Comparison of ENCODE assay signal across 3 worm cellular contexts in the genomic region with DNA sequence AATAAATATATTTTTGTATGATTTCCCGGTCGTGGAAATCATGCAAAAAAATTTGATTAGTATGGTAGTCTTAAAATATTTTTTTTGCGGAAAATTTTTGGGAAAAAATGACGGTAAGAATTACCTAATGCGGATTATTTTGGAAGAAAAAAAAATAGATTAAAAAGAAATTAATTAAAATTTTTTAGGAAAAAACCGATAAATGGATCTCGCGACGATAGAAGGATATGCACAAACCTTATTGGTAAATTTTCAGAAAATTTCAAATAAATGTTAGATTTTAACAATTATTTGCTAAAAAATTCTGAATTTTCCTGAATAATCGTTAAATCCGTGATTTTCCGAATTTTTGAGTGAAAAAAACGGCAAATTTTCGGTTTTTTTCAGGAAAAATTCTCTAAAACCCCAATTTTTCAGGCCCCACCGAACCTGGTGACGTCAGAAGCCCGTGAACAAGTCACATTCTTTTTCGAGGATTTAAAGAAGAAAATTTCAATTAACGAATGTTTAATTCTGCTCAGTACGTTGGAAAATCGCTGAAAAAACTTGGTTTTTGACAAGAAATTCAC.
TF ChIP-seq lines count a peak whose summit lies in the region.

A gene (plus strand): TSS at position 189 of the 569 bp plus-strand sequence.

TF ChIP-seq in whole organism, L3 larva, 47 proteins besides CTCF, POLR2A, EP300 and RAD21:
- TF ChIP-seq unc-39 (tag; optimal IDR thresholded peaks at IDR 0.05; lab: Kevin White, UChicago), result no peak
- no peak for TF ChIP-seq ceh-16 (tag; optimal IDR thresholded peaks at IDR 0.05; lab: Kevin White, UChicago)
- peak; percentile 27 for TF ChIP-seq aly-2 (tag; optimal IDR thresholded peaks at IDR 0.05; lab: Kevin White, UChicago)
- no peak for TF ChIP-seq egl-27 (tag; optimal IDR thresholded peaks at IDR 0.05; lab: Kevin White, UChicago)
- no peak for TF ChIP-seq nhr-237 (tag; optimal IDR thresholded peaks at IDR 0.05; lab: Kevin White, UChicago)
- peak; percentile 10 for TF ChIP-seq elt-2 (tag; optimal IDR thresholded peaks at IDR 0.05; lab: Kevin White, UChicago)

TF ChIP-seq in whole organism, L4 larva, 104 proteins besides CTCF, POLR2A, EP300 and RAD21:
- TF ChIP-seq nhr-102 (tag; optimal IDR thresholded peaks at IDR 0.05; lab: Kevin White, UChicago) (peak; percentile 30), lsy-2 (tag; optimal IDR thresholded peaks at IDR 0.05; lab: Kevin White, UChicago) (peak in 1 of 2 experiments; percentile 42), ztf-11 (tag; optimal IDR thresholded peaks at IDR 0.05; lab: Kevin White, UChicago) (no peak), lin-39 (tag; optimal IDR thresholded peaks at IDR 0.05; lab: Kevin White, UChicago) (no peak), vab-7 (GFP tag; IDR thresholded peaks at IDR 0.05; lab: Robert Waterston, UW) (0 out of 2 replicates have a peak, but pooled peaks have one; percentile 12), fos-1 (tag; optimal IDR thresholded peaks at IDR 0.05; lab: Kevin White, UChicago) (no peak), lir-3 (tag; optimal IDR thresholded peaks at IDR 0.05; lab: Kevin White, UChicago) (no peak), tag-97 (GFP tag; IDR thresholded peaks at IDR 0.05; lab: Robert Waterston, UW) (no peak), zfp-3 (GFP tag; conservative IDR thresholded peaks at IDR 0.05; lab: Robert Waterston, UW) (0 out of 2 replicates have a peak, but pooled peaks have one; percentile 70), mep-1 (tag; optimal IDR thresholded peaks at IDR 0.05; lab: Kevin White, UChicago) (peak; percentile 32), pha-4 (GFP tag; IDR thresholded peaks at IDR 0.05; lab: Robert Waterston, UW) (peak; percentile 13; the same call in 1 of the 2 replicates), pha-4 (tag; optimal IDR thresholded peaks at IDR 0.05; lab: Kevin White, UChicago) (no peak), unc-62 (GFP tag; optimal IDR thresholded peaks at IDR 0.05 in 1 of 2; lab: Kevin White, UChicago) (no peak), unc-62 (tag; optimal IDR thresholded peaks at IDR 0.05; lab: Kevin White, UChicago) (no peak), daf-12 (tag; optimal IDR thresholded peaks at IDR 0.05; lab: Kevin White, UChicago) (no peak), aha-1 (tag; lab: Kevin White, UChicago) (peak; percentile 10), ctbp-1 (GFP tag; IDR thresholded peaks at IDR 0.05; lab: Robert Waterston, UW) (0 out of 2 replicates have a peak, but pooled peaks have one; percentile 36), T26A8.4 (GFP tag; IDR thresholded peaks at IDR 0.05; lab: Robert Waterston, UW) (peak; percentile 30; the same call in 1 of the 2 replicates), Y5F2A.4 (GFP tag; optimal IDR thresholded peaks at IDR 0.05; lab: Kevin White, UChicago) (no peak), lin-38 (GFP tag; IDR thresholded peaks at IDR 0.05; lab: Robert Waterston, UW) (peak; percentile 55)

TF ChIP-seq in whole organism, young adult, 124 proteins besides CTCF, POLR2A, EP300 and RAD21 (continues in another document):
- no peak for TF ChIP-seq aptf-2 (GFP tag; conservative IDR thresholded peaks at IDR 0.05; lab: Robert Waterston, UW)
- TF ChIP-seq aptf-3 (GFP tag; IDR thresholded peaks at IDR 0.05; lab: Robert Waterston, UW), result no peak
- TF ChIP-seq mel-28 (tag; optimal IDR thresholded peaks at IDR 0.05; lab: Kevin White, UChicago; ENCODE audit: borderline replicate concordance), result no peak
- TF ChIP-seq B0261.1 (tag; optimal IDR thresholded peaks at IDR 0.05; lab: Kevin White, UChicago), result no peak
- TF ChIP-seq ets-4 (GFP tag; optimal IDR thresholded peaks at IDR 0.05; lab: Kevin White, UChicago), result no peak
- no peak for TF ChIP-seq hmg-20 (GFP tag; IDR thresholded peaks at IDR 0.05; lab: Robert Waterston, UW)
- TF ChIP-seq hlh-12 (tag; optimal IDR thresholded peaks at IDR 0.05; lab: Kevin White, UChicago), result no peak
- no peak for TF ChIP-seq tlf-1 (GFP tag; optimal IDR thresholded peaks at IDR 0.05; lab: Kevin White, UChicago)
- TF ChIP-seq nhr-179 (tag; optimal IDR thresholded peaks at IDR 0.05; lab: Kevin White, UChicago), result no peak
- no peak for TF ChIP-seq nhr-27 (tag; optimal IDR thresholded peaks at IDR 0.05; lab: Kevin White, UChicago)
- TF ChIP-seq B0019.2 (GFP tag; conservative IDR thresholded peaks at IDR 0.05; lab: Robert Waterston, UW), result no peak
- no peak for TF ChIP-seq madf-3 (GFP tag; IDR thresholded peaks at IDR 0.05; lab: Robert Waterston, UW)
- TF ChIP-seq ceh-27 (GFP tag; optimal IDR thresholded peaks at IDR 0.05; lab: Kevin White, UChicago), result no peak
- no peak for TF ChIP-seq rcor-1 (GFP tag; IDR thresholded peaks at IDR 0.05; lab: Robert Waterston, UW)
- no peak for TF ChIP-seq sptf-2 (GFP tag; optimal IDR thresholded peaks at IDR 0.05; lab: Kevin White, UChicago)
- no peak for TF ChIP-seq attf-3 (GFP tag; conservative IDR thresholded peaks at IDR 0.05; lab: Robert Waterston, UW)
- TF ChIP-seq tbp1 (GFP tag; optimal IDR thresholded peaks at IDR 0.05; lab: Kevin White, UChicago), result peak; percentile 12
- TF ChIP-seq hlh-26 (GFP tag; conservative IDR thresholded peaks at IDR 0.05; lab: Robert Waterston, UW), result no peak
- no peak for TF ChIP-seq F23B12.7 (tag; optimal IDR thresholded peaks at IDR 0.05; lab: Kevin White, UChicago; ENCODE audit: insufficient read depth)
- TF ChIP-seq C06A6.2 (GFP tag; conservative IDR thresholded peaks at IDR 0.05; lab: Robert Waterston, UW), result no peak
- TF ChIP-seq lin-35 (GFP tag; optimal IDR thresholded peaks at IDR 0.05; lab: Kevin White, UChicago), result peak in 1 of 3 experiments; percentile 12
- TF ChIP-seq let-607 (tag; optimal IDR thresholded peaks at IDR 0.05; lab: Kevin White, UChicago), result peak in 1 of 2 experiments; percentile 26
- TF ChIP-seq him-1 (tag; optimal IDR thresholded peaks at IDR 0.05; lab: Kevin White, UChicago), result no peak
- TF ChIP-seq ccch-3 (GFP tag; optimal IDR thresholded peaks at IDR 0.05; lab: Kevin White, UChicago), result no peak
- TF ChIP-seq fkh-3 (tag; optimal IDR thresholded peaks at IDR 0.05; lab: Kevin White, UChicago), result peak; percentile 45
- TF ChIP-seq athp-1 (tag; optimal IDR thresholded peaks at IDR 0.05; lab: Kevin White, UChicago), result peak; percentile 12
- no peak for TF ChIP-seq ztf-25 (GFP tag; IDR thresholded peaks at IDR 0.05; lab: Robert Waterston, UW)
- TF ChIP-seq ztf-22 (GFP tag; optimal IDR thresholded peaks at IDR 0.05; lab: Kevin White, UChicago), result no peak
- no peak for TF ChIP-seq F39B2.1 (GFP tag; IDR thresholded peaks at IDR 0.05; lab: Robert Waterston, UW)
- no peak for TF ChIP-seq egrh-3 (GFP tag; IDR thresholded peaks at IDR 0.05; lab: Robert Waterston, UW)
- TF ChIP-seq Y53G8AR.9 (GFP tag; conservative IDR thresholded peaks at IDR 0.05; lab: Robert Waterston, UW), result peak; percentile 67; the same call in 1 of the 2 replicates
- TF ChIP-seq chd-7 (tag; optimal IDR thresholded peaks at IDR 0.05; lab: Kevin White, UChicago), result no peak
- TF ChIP-seq T26A5.8 (tag; optimal IDR thresholded peaks at IDR 0.05; lab: Kevin White, UChicago), result no peak
- no peak for TF ChIP-seq hmg-1.2 (GFP tag; IDR thresholded peaks at IDR 0.05; lab: Robert Waterston, UW)
- no peak for TF ChIP-seq tbx-9 (tag; optimal IDR thresholded peaks at IDR 0.05; lab: Kevin White, UChicago; ENCODE audit: borderline replicate concordance)
- TF ChIP-seq sdz-38 (tag; optimal IDR thresholded peaks at IDR 0.05; lab: Kevin White, UChicago), result no peak
- TF ChIP-seq egl-44 (GFP tag; IDR thresholded peaks at IDR 0.05; lab: Robert Waterston, UW), result no peak
- peak; percentile 43 for TF ChIP-seq hrde-1 (tag; optimal IDR thresholded peaks at IDR 0.05; lab: Kevin White, UChicago; ENCODE audit: borderline replicate concordance)
- TF ChIP-seq ceh-79 (tag; optimal IDR thresholded peaks at IDR 0.05; lab: Kevin White, UChicago), result no peak
- no peak for TF ChIP-seq madf-10 (tag; optimal IDR thresholded peaks at IDR 0.05; lab: Kevin White, UChicago)
- no peak for TF ChIP-seq lir-1 (GFP tag; conservative IDR thresholded peaks at IDR 0.05; lab: Robert Waterston, UW)
- TF ChIP-seq gei-17 (GFP tag; optimal IDR thresholded peaks at IDR 0.05; lab: Kevin White, UChicago), result no peak
- no peak; the same call in 1 of the 2 replicates for TF ChIP-seq nfyb-1 (GFP tag; IDR thresholded peaks at IDR 0.05; lab: Robert Waterston, UW)
- no peak for TF ChIP-seq Y67H2A.10 (GFP tag; conservative IDR thresholded peaks at IDR 0.05; lab: Robert Waterston, UW)
- no peak for TF ChIP-seq pha-4 (tag; optimal IDR thresholded peaks at IDR 0.05; lab: Kevin White, UChicago)
- TF ChIP-seq lag-1 (GFP tag; IDR thresholded peaks at IDR 0.05; lab: Robert Waterston, UW), result no peak
- TF ChIP-seq snpc-1.1 (tag; optimal IDR thresholded peaks at IDR 0.05; lab: Kevin White, UChicago; ENCODE audit: insufficient read depth), result no peak
- peak; percentile 18 for TF ChIP-seq lin-40 (tag; optimal IDR thresholded peaks at IDR 0.05; lab: Kevin White, UChicago)
- TF ChIP-seq ZK185.1 (tag; optimal IDR thresholded peaks at IDR 0.05; lab: Kevin White, UChicago; ENCODE audit: poor library complexity, severe bottlenecking), result no peak
- peak; percentile 33 for TF ChIP-seq atf-7 (tag; optimal IDR thresholded peaks at IDR 0.05; lab: Kevin White, UChicago)
- TF ChIP-seq efl-1 (GFP tag; optimal IDR thresholded peaks at IDR 0.05; lab: Kevin White, UChicago), result no peak
- no peak for TF ChIP-seq ztf-28 (GFP tag; IDR thresholded peaks at IDR 0.05; lab: Robert Waterston, UW)
- no peak for TF ChIP-seq attf-5 (GFP tag; optimal IDR thresholded peaks at IDR 0.05; lab: Kevin White, UChicago)
- TF ChIP-seq F37B4.10 (GFP tag; IDR thresholded peaks at IDR 0.05; lab: Robert Waterston, UW), result no peak
- no peak for TF ChIP-seq nfya-1 (tag; optimal IDR thresholded peaks at IDR 0.05; lab: Kevin White, UChicago; ENCODE audit: borderline replicate concordance, insufficient read depth)
- no peak for TF ChIP-seq ztf-6 (GFP tag; IDR thresholded peaks at IDR 0.05; lab: Robert Waterston, UW)
- TF ChIP-seq nfya-2 (GFP tag; IDR thresholded peaks at IDR 0.05; lab: Robert Waterston, UW), result no peak
- TF ChIP-seq madf-6 (GFP tag; IDR thresholded peaks at IDR 0.05; lab: Robert Waterston, UW), result no peak
- no peak for TF ChIP-seq Y79H2A.3 (GFP tag; conservative IDR thresholded peaks at IDR 0.05; lab: Robert Waterston, UW)
- peak; percentile 14 for TF ChIP-seq F10E7.11 (tag; optimal IDR thresholded peaks at IDR 0.05; lab: Kevin White, UChicago)
- TF ChIP-seq pbrm-1 (GFP tag; IDR thresholded peaks at IDR 0.05; lab: Robert Waterston, UW), result peak; percentile 12; the same call in 1 of the 2 replicates
- no peak for TF ChIP-seq ztf-18 (tag; optimal IDR thresholded peaks at IDR 0.05; lab: Kevin White, UChicago)
